Worm (Caenorhabditis elegans) whole organism, L3 larva: ENCODE results near the gene fbxc-54.

Experiments
- R02D3.7 ChIP-seq: fragments of 150-350 bp; optimal IDR thresholded peaks from 2 replicates; lab custom pipeline; 2014; ENCODE audit warnings: missing biosample characterization, missing genetic modification characterization
- ZK546.5 ChIP-seq: sonication (generic microtip); optimal IDR thresholded peaks from 2 replicates; lab custom pipeline; 2017; ENCODE audit warnings: missing biosample characterization, missing genetic modification characterization
- aly-2 ChIP-seq: fragments of 150-350 bp; optimal IDR thresholded peaks from 2 replicates; lab custom pipeline; 2014; ENCODE audit warnings: missing biosample characterization, missing genetic modification characterization
- ceh-16 ChIP-seq: sonication (generic microtip); optimal IDR thresholded peaks from 2 replicates; lab custom pipeline; 2017; ENCODE audit warnings: missing biosample characterization, missing genetic modification characterization
- ceh-28 ChIP-seq: fragments of 150-350 bp; optimal IDR thresholded peaks from 2 replicates; lab custom pipeline; 2014; ENCODE audit warnings: missing biosample characterization, missing genetic modification reagents, missing genetic modification characterization
- ceh-82 ChIP-seq: fragments of 150-350 bp; optimal IDR thresholded peaks from 2 replicates; lab custom pipeline; 2014; ENCODE audit warnings: missing biosample characterization, missing genetic modification characterization
- egl-27 ChIP-seq: sonication (generic microtip); optimal IDR thresholded peaks from 4 replicates; lab custom pipeline; 2017; ENCODE audit warnings: missing biosample characterization, missing genetic modification reagents, missing genetic modification characterization
- egl-5 ChIP-seq: fragments of 150-350 bp; optimal IDR thresholded peaks from 2 replicates; lab custom pipeline; 2017; ENCODE audit warnings: missing biosample characterization, missing genetic modification reagents, missing genetic modification characterization, inconsistent platforms
- elt-1 ChIP-seq: fragments of 150-350 bp; optimal IDR thresholded peaks from 2 replicates; lab custom pipeline; 2014; ENCODE audit warnings: missing biosample characterization, missing genetic modification characterization
- elt-2 ChIP-seq: sonication (generic microtip); optimal IDR thresholded peaks from 2 replicates; lab custom pipeline; 2016; ENCODE audit warnings: missing genetic modification reagents, mild to moderate bottlenecking, missing genetic modification characterization, missing compliant biosample characterization
- fkh-10 ChIP-seq: sonication (generic microtip); optimal IDR thresholded peaks from 2 replicates; lab custom pipeline; 2017; ENCODE audit warnings: missing biosample characterization, missing genetic modification reagents, missing genetic modification characterization
- fkh-2 ChIP-seq: fragments of 150-350 bp; optimal IDR thresholded peaks from 2 replicates; lab custom pipeline; 2014; ENCODE audit warnings: missing biosample characterization, missing genetic modification reagents, missing genetic modification characterization
- fos-1 ChIP-seq: fragments of 150-350 bp; optimal IDR thresholded peaks from 2 replicates; lab custom pipeline; 2014; ENCODE audit warnings: missing biosample characterization, missing genetic modification characterization
- jun-1 ChIP-seq: fragments of 150-350 bp; optimal IDR thresholded peaks from 2 replicates; lab custom pipeline; 2014; ENCODE audit warnings: missing biosample characterization, missing genetic modification reagents, missing genetic modification characterization
- lin-15B ChIP-seq: fragments of 150-350 bp; optimal IDR thresholded peaks from 2 replicates; lab custom pipeline; 2014; ENCODE audit warnings: missing biosample characterization, missing genetic modification characterization
- lsy-12 ChIP-seq: sonication (generic microtip); optimal IDR thresholded peaks from 2 replicates; lab custom pipeline; 2016; ENCODE audit warnings: mild to moderate bottlenecking, missing genetic modification characterization, missing compliant biosample characterization
- mdl-1 ChIP-seq: fragments of 150-350 bp; optimal IDR thresholded peaks from 2 replicates; lab custom pipeline; 2014; ENCODE audit warnings: missing biosample characterization, missing genetic modification characterization
- mml-1 ChIP-seq: fragments of 150-350 bp; sonication (generic microtip); optimal IDR thresholded peaks from 3 replicates; lab custom pipeline; 2014; ENCODE audit warnings: missing biosample characterization, missing genetic modification characterization
- nfya-1 ChIP-seq: sonication (generic microtip); optimal IDR thresholded peaks from 2 replicates; lab custom pipeline; 2017; ENCODE audit warnings: missing genetic modification characterization, mild to moderate bottlenecking, missing compliant biosample characterization, antibody characterized with exemption, moderate library complexity; ENCODE audit not compliant: insufficient read depth
- nhr-11 ChIP-seq: fragments of 150-350 bp; optimal IDR thresholded peaks from 2 replicates; lab custom pipeline; 2014; ENCODE audit warnings: missing biosample characterization, missing genetic modification characterization
- nhr-23 ChIP-seq: fragments of 150-350 bp; optimal IDR thresholded peaks from 2 replicates; lab custom pipeline; 2014; ENCODE audit warnings: missing biosample characterization, missing genetic modification reagents, missing genetic modification characterization
- nhr-237 ChIP-seq: fragments of 150-350 bp; optimal IDR thresholded peaks from 2 replicates; lab custom pipeline; 2014; ENCODE audit warnings: missing biosample characterization, missing genetic modification characterization
- nhr-25 ChIP-seq: sonication (generic microtip); optimal IDR thresholded peaks from 2 replicates; lab custom pipeline; 2017; ENCODE audit warnings: missing biosample characterization, missing genetic modification characterization
- nhr-43 ChIP-seq: sonication (generic microtip); optimal IDR thresholded peaks from 2 replicates; lab custom pipeline; 2016; ENCODE audit warnings: mild to moderate bottlenecking, missing genetic modification characterization, missing compliant biosample characterization; ENCODE audit not compliant: poor library complexity, severe bottlenecking
- nhr-76 ChIP-seq: fragments of 150-350 bp; sonication (generic microtip); optimal IDR thresholded peaks from 5 replicates; lab custom pipeline; 2014; ENCODE audit warnings: missing biosample characterization, missing genetic modification characterization
- nhr-77 ChIP-seq: fragments of 150-350 bp; optimal IDR thresholded peaks from 2 replicates; lab custom pipeline; 2014; ENCODE audit warnings: missing biosample characterization, missing genetic modification characterization
- pha-4 ChIP-seq: fragments of 150-350 bp; optimal IDR thresholded peaks from 2 replicates; lab custom pipeline; 2014; ENCODE audit warnings: missing biosample characterization, missing genetic modification reagents, missing genetic modification characterization
- pqm-1 ChIP-seq: fragments of 150-350 bp; optimal IDR thresholded peaks from 2 replicates; lab custom pipeline; 2017; ENCODE audit warnings: missing biosample characterization, missing genetic modification characterization, inconsistent platforms
- skn-1 ChIP-seq: fragments of 150-350 bp; optimal IDR thresholded peaks from 2 replicates; lab custom pipeline; 2014; ENCODE audit warnings: missing biosample characterization, missing genetic modification characterization
- snpc-4 ChIP-seq: fragments of 150-350 bp; optimal IDR thresholded peaks from 2 replicates; lab custom pipeline; 2014; ENCODE audit warnings: missing biosample characterization, missing genetic modification characterization
- tbx-2 ChIP-seq: sonication (generic microtip); optimal IDR thresholded peaks from 2 replicates; lab custom pipeline; 2016; ENCODE audit warnings: mild to moderate bottlenecking, missing genetic modification characterization, missing compliant biosample characterization
- unc-39 ChIP-seq: sonication (generic microtip); optimal IDR thresholded peaks from 4 replicates; lab custom pipeline; 2017; ENCODE audit warnings: missing biosample characterization, missing genetic modification characterization
- unc-62 ChIP-seq: fragments of 150-350 bp; sonication (generic microtip); optimal IDR thresholded peaks from 4 replicates; lab custom pipeline; 2014; ENCODE audit warnings: missing biosample characterization, missing genetic modification reagents, missing genetic modification characterization
- zag-1 ChIP-seq: fragments of 150-350 bp; optimal IDR thresholded peaks from 2 replicates; lab custom pipeline; 2014; ENCODE audit warnings: missing biosample characterization, missing genetic modification characterization
- ztf-4 ChIP-seq: fragments of 150-350 bp; optimal IDR thresholded peaks from 2 replicates; lab custom pipeline; 2014; ENCODE audit warnings: missing biosample characterization, missing genetic modification characterization

The fbxc-54 gene

DNA sequence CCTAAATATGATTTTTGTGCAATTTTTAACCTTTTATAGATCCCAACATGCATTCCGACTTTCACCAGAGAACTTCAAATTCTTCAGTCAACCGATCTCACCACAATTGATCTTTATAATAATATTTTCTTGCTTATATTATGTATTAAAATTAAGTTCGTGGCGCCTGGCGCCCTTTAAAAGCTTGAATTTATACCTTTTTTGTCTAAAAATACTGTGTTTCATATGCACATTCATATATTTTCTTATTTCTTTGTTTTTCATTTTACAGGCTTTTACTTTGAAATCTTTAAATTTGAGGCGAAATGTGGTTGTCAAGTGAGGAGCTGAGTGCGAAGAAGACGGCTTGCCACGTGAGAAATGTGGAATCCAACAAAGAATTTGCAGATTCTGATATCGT is 13.2 kb downstream of the fbxc-54 start, which contains the start of gene rpoa-49:
rpoa-49 (plus strand) TSS at position 301 of the 400 bp plus-strand sequence.
- TF ChIP-seq ceh-82 (no peak), snpc-4 (no peak), ceh-28 (tag; lab: Kevin White, UChicago) (no peak), pha-4 (tag; lab: Kevin White, UChicago) (no peak)

DNA sequence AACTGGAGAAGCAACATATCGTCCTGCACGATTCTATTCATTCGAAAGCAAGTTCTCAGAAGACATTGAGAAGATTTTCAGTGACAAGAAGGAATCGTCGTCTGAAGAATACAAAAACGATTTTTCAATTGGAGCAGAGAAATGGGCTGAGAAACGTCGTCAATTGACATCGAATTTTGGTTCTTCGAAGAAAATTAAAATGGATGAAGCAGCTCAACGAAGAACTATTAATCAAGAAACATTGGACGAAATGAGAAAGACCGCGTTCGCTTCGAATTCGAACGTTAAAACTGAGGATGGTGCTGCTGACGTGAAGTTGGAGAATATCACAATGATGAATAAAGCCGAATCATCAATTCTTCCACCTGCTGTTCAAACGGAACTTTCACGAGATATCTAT is 14.6 kb downstream of the fbxc-54 start, which contains the start of gene rpt-4:
rpt-4 (minus strand) TSS at position 101 of the 400 bp plus-strand sequence.
- TF ChIP-seq snpc-4 (no peak), unc-39 (tag; lab: Kevin White, UChicago) (no peak), jun-1 (tag; lab: Kevin White, UChicago) (no peak), lin-15B (no peak), fkh-2 (no peak), pqm-1 (no peak)

DNA sequence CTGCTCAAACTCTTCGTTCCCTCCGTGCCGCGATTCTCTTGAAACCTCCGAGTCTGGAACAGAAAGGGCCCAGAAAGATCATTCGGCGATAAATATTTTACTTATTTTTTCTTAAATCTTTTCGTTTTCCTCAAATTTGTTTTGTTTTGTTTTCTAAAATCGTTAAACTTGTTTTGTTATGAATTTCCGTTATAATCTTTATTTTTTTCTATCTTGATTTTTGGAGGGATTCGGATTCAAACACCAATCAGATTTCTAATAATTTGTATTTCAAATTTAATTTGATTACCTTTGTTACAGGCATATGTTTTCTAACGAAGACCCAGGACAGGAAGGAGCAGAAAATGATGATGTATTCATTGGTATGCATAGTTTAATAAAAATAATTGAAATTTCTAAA is 15.8 kb downstream of the fbxc-54 start, which contains the start of gene C23H3.5:
C23H3.5 (plus strand) TSS at position 301 of the 400 bp plus-strand sequence.
- TF ChIP-seq nhr-11 (tag; lab: Kevin White, UChicago), result no peak
- no peak for TF ChIP-seq nfya-1 (tag; lab: Kevin White, UChicago)
- no peak for TF ChIP-seq nhr-77 (tag; lab: Kevin White, UChicago)
- TF ChIP-seq jun-1 (tag; lab: Kevin White, UChicago), result no peak
- TF ChIP-seq pha-4 (tag; lab: Kevin White, UChicago), result no peak
- no peak for TF ChIP-seq zag-1 (tag; lab: Kevin White, UChicago)
- TF ChIP-seq tbx-2 (tag; lab: Kevin White, UChicago), result no peak
- no peak for TF ChIP-seq egl-5

DNA sequence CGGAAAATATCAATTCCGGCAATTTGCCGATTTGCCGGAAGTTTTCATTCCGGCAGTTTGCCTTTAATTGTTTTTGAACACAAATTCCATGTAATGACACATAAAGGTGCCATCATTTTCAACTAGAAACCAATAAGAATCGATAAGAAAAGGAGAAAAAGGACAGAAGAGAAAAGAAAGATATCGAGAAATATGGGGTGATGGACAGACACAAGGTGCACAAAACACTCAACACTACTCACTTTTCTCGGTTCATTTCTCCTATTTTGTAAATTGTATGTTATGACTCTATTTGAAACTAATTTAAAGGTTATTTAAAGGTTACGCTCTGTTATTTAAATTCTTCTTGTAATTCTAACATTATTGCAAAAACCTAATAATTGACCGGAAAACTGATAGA is 19.3 kb downstream of the fbxc-54 start:
- TF ChIP-seq pha-4 (tag; lab: Kevin White, UChicago) (no peak), egl-27 (tag; lab: Kevin White, UChicago) (no peak), pqm-1 (peak; percentile 61), lin-15B (no peak), mml-1 (tag; lab: Kevin White, UChicago) (no peak), fos-1 (tag; lab: Kevin White, UChicago) (no peak), mdl-1 (no peak), egl-5 (no peak), nhr-77 (tag; lab: Kevin White, UChicago) (no peak), ceh-28 (tag; lab: Kevin White, UChicago) (peak; percentile 19), fkh-2 (no peak), ceh-16 (tag; lab: Kevin White, UChicago) (no peak), unc-62 (GFP tag; lab: Kevin White, UChicago) (no peak), skn-1 (tag; lab: Kevin White, UChicago) (no peak), jun-1 (tag; lab: Kevin White, UChicago) (no peak), elt-1 (tag; lab: Kevin White, UChicago) (no peak), nfya-1 (tag; lab: Kevin White, UChicago) (no peak), aly-2 (tag; lab: Kevin White, UChicago) (no peak), elt-2 (tag; lab: Kevin White, UChicago) (peak; percentile 44), nhr-25 (tag; lab: Kevin White, UChicago) (no peak), nhr-43 (tag; lab: Kevin White, UChicago) (no peak), tbx-2 (tag; lab: Kevin White, UChicago) (no peak)

DNA sequence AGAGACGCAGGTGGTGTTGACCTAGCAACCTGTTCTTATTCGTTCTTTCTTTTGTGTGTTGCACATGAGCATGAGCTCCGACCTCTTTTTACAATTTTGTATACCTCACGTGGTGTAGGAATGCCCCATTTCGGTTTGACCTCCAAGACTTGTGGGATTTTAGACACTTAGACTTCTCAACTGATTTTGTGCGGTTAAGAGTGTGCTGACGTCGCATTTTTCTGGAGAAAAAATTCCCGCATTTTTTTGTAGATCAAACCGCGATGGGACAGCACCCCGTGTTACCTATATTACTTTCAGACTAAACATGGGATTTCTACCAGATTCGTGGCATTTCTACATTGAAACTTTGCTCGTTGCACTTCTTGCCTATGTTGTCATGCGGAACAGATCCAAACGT is 19.8 kb downstream of the fbxc-54 start, which contains the start of gene sptl-1:
sptl-1 (plus strand) TSS at position 301 of the 400 bp plus-strand sequence.
- TF ChIP-seq tbx-2 (tag; lab: Kevin White, UChicago), result no peak
- no peak for TF ChIP-seq nhr-76 (tag; lab: Kevin White, UChicago)
- no peak for TF ChIP-seq nhr-77 (tag; lab: Kevin White, UChicago)
- no peak for TF ChIP-seq fkh-2
- TF ChIP-seq ceh-16 (tag; lab: Kevin White, UChicago), result no peak
- no peak for TF ChIP-seq mdl-1
- no peak for TF ChIP-seq nhr-237
- no peak for TF ChIP-seq unc-39 (tag; lab: Kevin White, UChicago)
- TF ChIP-seq R02D3.7 (tag; lab: Kevin White, UChicago), result no peak

DNA sequence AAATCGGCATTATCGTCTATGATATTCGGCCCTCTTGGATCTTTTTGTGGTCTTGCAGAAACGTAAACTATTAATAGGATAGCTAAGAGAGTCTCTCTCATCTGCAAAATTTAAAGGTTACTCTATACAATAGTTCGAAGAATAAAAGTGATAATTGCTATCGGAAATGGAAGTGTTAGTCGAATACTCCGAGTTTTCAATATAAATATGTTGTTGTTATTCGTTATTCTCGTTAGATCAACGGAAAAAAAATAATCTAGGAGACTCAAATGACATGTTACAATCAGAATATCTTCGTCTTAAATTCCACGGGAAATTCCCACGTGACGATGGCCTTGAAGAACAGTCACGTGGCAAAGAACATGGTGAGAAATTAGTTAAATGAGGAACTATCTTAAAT is 23.7 kb downstream of the fbxc-54 start, which contains the start of gene tre-5:
tre-5 (minus strand) TSS at position 101 of the 400 bp plus-strand sequence.
- TF ChIP-seq elt-1 (tag; lab: Kevin White, UChicago) (no peak), egl-27 (tag; lab: Kevin White, UChicago) (no peak), tbx-2 (tag; lab: Kevin White, UChicago) (no peak), lsy-12 (tag; lab: Kevin White, UChicago) (no peak), fkh-10 (GFP tag; lab: Kevin White, UChicago) (no peak), nhr-11 (tag; lab: Kevin White, UChicago) (no peak), elt-2 (tag; lab: Kevin White, UChicago) (no peak), nhr-23 (tag; lab: Kevin White, UChicago) (no peak), jun-1 (tag; lab: Kevin White, UChicago) (no peak), lin-15B (no peak), ZK546.5 (tag; lab: Kevin White, UChicago) (no peak), zag-1 (tag; lab: Kevin White, UChicago) (no peak), snpc-4 (no peak), ztf-4 (no peak), nfya-1 (tag; lab: Kevin White, UChicago) (no peak), fkh-2 (no peak)
